Fruit fly (Drosophila melanogaster): ENCODE measurements around the gene CG12498.
A peak's percentile ranks its signal among the peaks of the same experiment; 100 is the strongest.

Gene CG12498

dm6 chrX:2802998-2803397, 6.7 kb upstream of the CG12498 start:
- no peak for TF ChIP-seq Optix (GFP tag; IDR thresholded peaks at IDR 0.05)
- TF ChIP-seq sd (tag; optimal IDR thresholded peaks at IDR 0.05), result peak; percentile 31
- peak; percentile 85 for TF ChIP-seq Hr39 (optimal IDR thresholded peaks at IDR 0.05)
- TF ChIP-seq Doc3 (GFP tag; IDR thresholded peaks at IDR 0.05; ENCODE audit: partially characterized antibody), result no peak
- no peak for TF ChIP-seq pzg (GFP tag; optimal IDR thresholded peaks at IDR 0.05)
- TF ChIP-seq scrt (GFP tag; optimal IDR thresholded peaks at IDR 0.05), result peak; percentile 77
- TF ChIP-seq CG4617 (GFP tag; optimal IDR thresholded peaks at IDR 0.05; ENCODE audit: borderline replicate concordance), result no peak
- TF ChIP-seq crol (GFP tag; IDR thresholded peaks at IDR 0.05), result peak; percentile 68
- TF ChIP-seq Asciz (GFP tag; optimal IDR thresholded peaks at IDR 0.05), result no peak
- TF ChIP-seq CG17328 (GFP tag; IDR thresholded peaks at IDR 0.05), result no peak
- no peak for TF ChIP-seq gcm2 (GFP tag; optimal IDR thresholded peaks at IDR 0.05)
- TF ChIP-seq emc (GFP tag; optimal IDR thresholded peaks at IDR 0.05), result no peak
- no peak for TF ChIP-seq CG10462 (GFP tag; optimal IDR thresholded peaks at IDR 0.05)
- TF ChIP-seq Hey (tag; optimal IDR thresholded peaks at IDR 0.05), result peak; percentile 31
- no peak for TF ChIP-seq ci (GFP tag; IDR thresholded peaks at IDR 0.05)

dm6 chrX:2803776-2804175, 5.9 kb upstream of the CG12498 start:
- TF ChIP-seq CG11085 (GFP tag; IDR thresholded peaks at IDR 0.05) (no peak), CTCF (GFP tag; optimal IDR thresholded peaks at IDR 0.05) (peak; percentile 60), row (GFP tag; IDR thresholded peaks at IDR 0.05) (0 out of 3 replicates have a peak, but pooled peaks have one; percentile 8)

- TF ChIP-seq btn (GFP tag; optimal IDR thresholded peaks at IDR 0.05), result no peak
- TF ChIP-seq exex (tag; optimal IDR thresholded peaks at IDR 0.05), result no peak
- TF ChIP-seq Ets65A (GFP tag), result peak; percentile 51
- TF ChIP-seq CG16813 (GFP tag; IDR thresholded peaks at IDR 0.05; ENCODE audit: partially characterized antibody), result no peak
- no peak for TF ChIP-seq Ada2b (GFP tag; IDR thresholded peaks at IDR 0.05)
- no peak for TF ChIP-seq CG2120 (GFP tag; optimal IDR thresholded peaks at IDR 0.05)
- no peak for TF ChIP-seq bigmax (GFP tag; optimal IDR thresholded peaks at IDR 0.05)
- no peak for TF ChIP-seq otp (GFP tag; IDR thresholded peaks at IDR 0.05)
- no peak for TF ChIP-seq CG9437 (GFP tag; optimal IDR thresholded peaks at IDR 0.05)
- no peak for TF ChIP-seq aop (GFP tag; IDR thresholded peaks at IDR 0.05)
- no peak for TF ChIP-seq CG11723 (GFP tag; optimal IDR thresholded peaks at IDR 0.05)
- no peak for TF ChIP-seq zfh2 (GFP tag; optimal IDR thresholded peaks at IDR 0.05)
- no peak for TF ChIP-seq tll (GFP tag; optimal IDR thresholded peaks at IDR 0.05)
- peak; percentile 64 for TF ChIP-seq CTCF (GFP tag; optimal IDR thresholded peaks at IDR 0.05)
- no peak for TF ChIP-seq HmgD (GFP tag; optimal IDR thresholded peaks at IDR 0.05)
Measured at dm6 chrX:2811059-2811458, 1.4 kb downstream of the CG12498 start.

- TF ChIP-seq CG1647 (GFP tag; optimal IDR thresholded peaks at IDR 0.05), result no peak
- TF ChIP-seq sr (GFP tag; IDR thresholded peaks at IDR 0.05), result peak; percentile 92
Measured at dm6 chrX:2811703-2812102, 2.0 kb downstream of the CG12498 start.

- TF ChIP-seq CG11560 (tag; IDR thresholded peaks at IDR 0.05) (no peak), CG12155 (GFP tag; optimal IDR thresholded peaks at IDR 0.05) (no peak), unpg (GFP tag; optimal IDR thresholded peaks at IDR 0.05) (peak; percentile 37), CG12942 (GFP tag; optimal IDR thresholded peaks at IDR 0.05) (no peak), NFAT (GFP tag; IDR thresholded peaks at IDR 0.05) (no peak), CG9215 (GFP tag; IDR thresholded peaks at IDR 0.05) (no peak), Fer3 (tag; optimal IDR thresholded peaks at IDR 0.05) (no peak), CG6689 (GFP tag; IDR thresholded peaks at IDR 0.05) (0 out of 2 replicates have a peak, but pooled peaks have one; percentile 16), CG18619 (GFP tag; optimal IDR thresholded peaks at IDR 0.05) (no peak), Sry-β (GFP tag; optimal IDR thresholded peaks at IDR 0.05) (no peak), nom (GFP tag; optimal IDR thresholded peaks at IDR 0.05) (no peak), pan (optimal IDR thresholded peaks at IDR 0.05) (no peak), pan (GFP tag; optimal IDR thresholded peaks at IDR 0.05 in 1 of 2, IDR thresholded peaks at IDR 0.05 in 1 of 2) (peak in 1 of 2 experiments; percentile 47), cato (GFP tag; optimal IDR thresholded peaks at IDR 0.05; ENCODE audit: borderline replicate concordance) (no peak), Hsf (GFP tag; optimal IDR thresholded peaks at IDR 0.05) (peak; percentile 14)
Measured at dm6 chrX:2813106-2813505, 3.4 kb downstream of the CG12498 start.
